Worm (Caenorhabditis elegans): Measurements from ENCODE around the gene T24D5.4.

Gene T24D5.4

DNA sequence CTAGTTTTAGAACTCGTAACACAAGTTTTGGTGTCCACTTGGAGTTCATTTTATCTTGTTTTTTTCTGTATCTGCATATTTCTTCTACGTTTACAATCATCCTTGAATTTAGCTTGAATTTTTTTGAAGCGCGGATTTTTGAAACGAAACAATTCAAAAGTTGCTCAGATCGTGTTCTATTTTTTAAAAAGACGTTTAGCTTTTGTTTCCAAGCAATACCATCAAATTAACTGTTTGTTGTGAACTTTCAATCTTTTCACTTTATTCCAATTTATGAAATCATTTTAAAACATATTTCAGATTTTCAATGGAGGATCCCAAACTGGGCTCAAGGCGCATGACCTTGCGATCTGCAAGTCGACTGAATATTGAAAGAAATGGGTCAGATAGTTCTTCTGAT, 22.2 kb downstream of the T24D5.4 start, which contains the start of gene R09A8.2:
Gene R09A8.2, plus strand, starts transcription at position 301 of the 400 bp plus-strand sequence.
- TF ChIP-seq pes-1 (GFP tag; IDR thresholded peaks at IDR 0.05): no peak
- no peak for TF ChIP-seq F13C5.2 (tag; optimal IDR thresholded peaks at IDR 0.05)
- no peak for TF ChIP-seq ama-1 (optimal IDR thresholded peaks at IDR 0.05)
- TF ChIP-seq flt-1 (GFP tag; IDR thresholded peaks at IDR 0.05): no peak

DNA sequence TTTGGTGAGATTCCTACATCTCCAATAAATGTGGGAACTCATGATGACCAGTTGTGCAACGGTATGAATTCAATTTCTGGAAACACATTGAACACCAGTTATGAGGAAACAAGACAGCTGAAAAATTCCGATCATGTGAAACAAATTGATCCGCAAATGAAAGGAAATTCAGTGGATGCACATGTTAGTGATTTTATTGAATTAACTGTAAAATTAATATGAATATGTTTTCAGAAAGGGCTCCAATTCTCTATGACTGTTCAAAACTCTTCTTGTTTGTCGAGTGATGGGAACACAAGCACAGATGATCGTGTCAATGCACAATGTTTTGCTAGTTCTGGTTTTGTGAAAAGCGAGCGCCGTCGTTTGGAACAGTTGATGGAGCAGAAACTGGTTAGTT, 23.3 kb downstream of the T24D5.4 start:
- no peak for TF ChIP-seq tbx-11 (GFP tag; IDR thresholded peaks at IDR 0.05)
- no peak for TF ChIP-seq hmg-4 (GFP tag; optimal IDR thresholded peaks at IDR 0.05)
- TF ChIP-seq B0310.2 (tag; optimal IDR thresholded peaks at IDR 0.05): no peak
- TF ChIP-seq F13C5.2 (tag; optimal IDR thresholded peaks at IDR 0.05): no peak

ce11 chrX:12627797-12628196, 30.8 kb downstream of the T24D5.4 start:
- TF ChIP-seq tbx-11 (GFP tag; IDR thresholded peaks at IDR 0.05) (no peak), sea-1 (GFP tag; conservative IDR thresholded peaks at IDR 0.05) (no peak)

DNA sequence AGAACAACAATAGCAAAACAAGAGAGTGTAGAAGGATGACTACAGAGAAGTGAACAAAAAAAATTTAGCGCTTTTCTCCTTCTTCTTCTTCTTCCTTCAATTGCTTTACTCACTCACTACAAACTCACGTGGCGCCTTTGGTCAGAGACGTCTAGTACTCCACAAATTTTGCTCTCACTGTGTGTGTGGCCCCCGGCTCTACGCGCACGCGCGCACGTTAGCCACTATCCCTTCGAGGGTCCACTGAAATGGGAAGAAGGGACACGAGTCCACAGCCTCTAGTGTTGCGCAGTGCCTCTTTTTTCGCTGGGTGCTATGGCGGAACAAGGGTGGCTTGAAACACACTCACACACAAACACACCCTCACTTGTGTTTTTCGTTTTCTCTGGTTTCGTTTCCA, 32.3 kb downstream of the T24D5.4 start:
- TF ChIP-seq tbx-11 (GFP tag; IDR thresholded peaks at IDR 0.05): 0 out of 2 replicates have a peak, but pooled peaks have one; percentile 34
- TF ChIP-seq ceh-36 (tag; optimal IDR thresholded peaks at IDR 0.05): no peak
- TF ChIP-seq hmg-4 (GFP tag; optimal IDR thresholded peaks at IDR 0.05): peak; percentile 70

DNA sequence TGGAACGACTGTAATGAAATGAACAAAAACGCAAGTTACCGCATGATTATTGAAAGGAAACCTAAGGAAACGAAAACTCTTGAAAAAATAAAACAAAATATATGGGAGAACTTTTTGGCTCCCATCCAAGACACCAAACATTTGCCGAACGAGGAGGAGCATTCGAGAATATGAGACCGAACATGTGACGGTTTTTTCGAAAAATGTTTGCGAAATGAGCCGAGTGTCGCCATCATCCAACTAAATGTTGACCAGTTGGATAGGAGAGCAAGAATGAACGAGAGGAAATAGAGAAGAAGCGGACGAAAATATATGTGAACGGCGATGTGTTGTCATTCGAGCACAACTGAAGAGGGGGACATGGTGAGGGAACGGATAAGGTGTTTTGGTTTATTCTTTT, 33.0 kb downstream of the T24D5.4 start:
- TF ChIP-seq aly-1 (tag; optimal IDR thresholded peaks at IDR 0.05) (no peak), scrt-1 (GFP tag; IDR thresholded peaks at IDR 0.05) (no peak), tbx-11 (GFP tag; IDR thresholded peaks at IDR 0.05) (no peak), ceh-13 (GFP tag; optimal IDR thresholded peaks at IDR 0.05) (no peak), hmbx-1 (tag; optimal IDR thresholded peaks at IDR 0.05) (no peak), pes-1 (GFP tag; IDR thresholded peaks at IDR 0.05) (no peak), ets-7 (tag; optimal IDR thresholded peaks at IDR 0.05) (no peak), sea-1 (GFP tag; conservative IDR thresholded peaks at IDR 0.05) (no peak), tbx-37 (GFP tag; conservative IDR thresholded peaks at IDR 0.05) (no peak), hnd-1 (tag; optimal IDR thresholded peaks at IDR 0.05) (no peak), ama-1 (optimal IDR thresholded peaks at IDR 0.05) (no peak), B0310.2 (tag; optimal IDR thresholded peaks at IDR 0.05) (no peak), hmg-4 (GFP tag; optimal IDR thresholded peaks at IDR 0.05) (no peak), flt-1 (GFP tag; IDR thresholded peaks at IDR 0.05) (no peak), tra-4 (tag; optimal IDR thresholded peaks at IDR 0.05) (no peak), ceh-36 (tag; optimal IDR thresholded peaks at IDR 0.05) (no peak), F13C5.2 (tag; optimal IDR thresholded peaks at IDR 0.05) (no peak)

- TF ChIP-seq ceh-13 (GFP tag; optimal IDR thresholded peaks at IDR 0.05) (no peak), hmbx-1 (tag; optimal IDR thresholded peaks at IDR 0.05) (no peak), hnd-1 (tag; optimal IDR thresholded peaks at IDR 0.05) (no peak), ets-7 (tag; optimal IDR thresholded peaks at IDR 0.05) (no peak), pes-1 (GFP tag; IDR thresholded peaks at IDR 0.05) (no peak), hmg-4 (GFP tag; optimal IDR thresholded peaks at IDR 0.05) (no peak), tbx-37 (GFP tag; conservative IDR thresholded peaks at IDR 0.05) (no peak)
Measured at ce11 chrX:12630556-12630955, 33.6 kb downstream of the T24D5.4 start.

ce11 chrX:12631446-12631845, 34.5 kb downstream of the T24D5.4 start:
- TF ChIP-seq tbx-37 (GFP tag; conservative IDR thresholded peaks at IDR 0.05) (no peak), aly-1 (tag; optimal IDR thresholded peaks at IDR 0.05) (no peak), flt-1 (GFP tag; IDR thresholded peaks at IDR 0.05) (no peak), ama-1 (optimal IDR thresholded peaks at IDR 0.05) (no peak), tbx-11 (GFP tag; IDR thresholded peaks at IDR 0.05) (no peak)

- no peak for TF ChIP-seq ets-7 (tag; optimal IDR thresholded peaks at IDR 0.05)
- TF ChIP-seq flt-1 (GFP tag; IDR thresholded peaks at IDR 0.05): no peak
- TF ChIP-seq tra-4 (tag; optimal IDR thresholded peaks at IDR 0.05): no peak
- TF ChIP-seq F13C5.2 (tag; optimal IDR thresholded peaks at IDR 0.05): no peak
- no peak for TF ChIP-seq ceh-36 (tag; optimal IDR thresholded peaks at IDR 0.05)
- TF ChIP-seq aly-1 (tag; optimal IDR thresholded peaks at IDR 0.05): no peak
- TF ChIP-seq scrt-1 (GFP tag; IDR thresholded peaks at IDR 0.05): no peak
- no peak for TF ChIP-seq ceh-13 (GFP tag; optimal IDR thresholded peaks at IDR 0.05)
- no peak for TF ChIP-seq sea-1 (GFP tag; conservative IDR thresholded peaks at IDR 0.05)
- no peak for TF ChIP-seq pes-1 (GFP tag; IDR thresholded peaks at IDR 0.05)
- no peak for TF ChIP-seq tbx-11 (GFP tag; IDR thresholded peaks at IDR 0.05)
- TF ChIP-seq hmbx-1 (tag; optimal IDR thresholded peaks at IDR 0.05): no peak
- TF ChIP-seq hmg-4 (GFP tag; optimal IDR thresholded peaks at IDR 0.05): no peak
- no peak for TF ChIP-seq hnd-1 (tag; optimal IDR thresholded peaks at IDR 0.05)
- TF ChIP-seq tbx-37 (GFP tag; conservative IDR thresholded peaks at IDR 0.05): no peak
- TF ChIP-seq ama-1 (optimal IDR thresholded peaks at IDR 0.05): no peak
- no peak for TF ChIP-seq B0310.2 (tag; optimal IDR thresholded peaks at IDR 0.05)
Measured at ce11 chrX:12632657-12633056, 35.7 kb downstream of the T24D5.4 start.

- TF ChIP-seq aly-1 (tag; optimal IDR thresholded peaks at IDR 0.05) (no peak), hnd-1 (tag; optimal IDR thresholded peaks at IDR 0.05) (no peak), hmbx-1 (tag; optimal IDR thresholded peaks at IDR 0.05) (no peak), F13C5.2 (tag; optimal IDR thresholded peaks at IDR 0.05) (no peak)
Measured at ce11 chrX:12633862-12634404, 37.0 kb downstream of the T24D5.4 start, which contains the start of gene ivns-1. ivns-1 (minus strand) TSS chrX:12634354.
